Worm (Caenorhabditis elegans) whole organism, L4/young adult: ENCODE results near the gene srt-15.

Experiments
- dao-5 ChIP-seq: sonication (generic microtip); optimal IDR thresholded peaks from 2 replicates; lab custom pipeline; 2016; ENCODE audit warnings: missing genotype, missing genetic modification characterization, moderate library complexity, missing compliant biosample characterization
- him-1 ChIP-seq: sonication (generic microtip); optimal IDR thresholded peaks from 2 replicates; lab custom pipeline; 2016; ENCODE audit warnings: missing genotype, missing genetic modification reagents, missing genetic modification characterization, missing compliant biosample characterization

DNA sequence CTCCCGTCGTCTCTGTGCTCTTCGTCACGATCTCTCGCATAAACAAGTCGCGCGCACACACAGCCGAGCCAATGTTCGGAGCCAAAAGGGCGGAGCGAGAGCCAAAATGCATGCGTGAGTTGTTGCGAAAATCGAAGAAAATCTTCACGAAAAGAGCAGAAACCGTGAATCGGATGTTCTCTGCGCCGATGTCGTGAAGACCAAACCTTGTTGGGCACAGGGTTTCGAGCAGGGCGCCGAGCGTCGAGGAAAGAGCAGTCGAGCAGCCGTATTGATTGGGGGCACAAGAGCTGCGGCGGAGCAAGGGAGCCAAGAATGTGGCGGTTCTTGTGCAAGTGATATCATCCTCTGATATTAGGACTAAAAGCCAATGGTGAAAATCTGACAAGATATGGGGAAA lies 15.6 kb downstream of the srt-15 start:
- TF ChIP-seq him-1 (tag; lab: Kevin White, UChicago) (no peak), dao-5 (no peak)
